Worm (Caenorhabditis elegans): ENCODE data around the gene F22B8.3.

ce11 chrV:16061993-16062392 lies 28.8 kb upstream of the F22B8.3 start, which contains the start of gene fbxa-100:
- TF ChIP-seq skn-1 (tag; optimal IDR thresholded peaks at IDR 0.05) = no peak
- TF ChIP-seq crh-2 (tag; optimal IDR thresholded peaks at IDR 0.05) = no peak
- no peak for TF ChIP-seq nhr-11 (tag; optimal IDR thresholded peaks at IDR 0.05)
- TF ChIP-seq snpc-4 (tag; optimal IDR thresholded peaks at IDR 0.05) = no peak

Measured in whole organism, L2 larva.